Worm (Caenorhabditis elegans): Measurements from ENCODE around the gene C42D4.3.

C42D4.3 gene

ce11 chrIV:7182818-7183217, 3.8 kb downstream of the C42D4.3 start:
- no peak for TF ChIP-seq zip-4 (GFP tag; optimal IDR thresholded peaks at IDR 0.05)
- no peak for TF ChIP-seq fkh-4 (tag; optimal IDR thresholded peaks at IDR 0.05; ENCODE audit: borderline replicate concordance)
- no peak for TF ChIP-seq swsn-7 (tag; optimal IDR thresholded peaks at IDR 0.05)
- no peak for TF ChIP-seq nhr-237 (tag; optimal IDR thresholded peaks at IDR 0.05)
- no peak for TF ChIP-seq rnt-1 (tag; optimal IDR thresholded peaks at IDR 0.05)
- no peak for TF ChIP-seq ceh-82 (tag; optimal IDR thresholded peaks at IDR 0.05)
- no peak for TF ChIP-seq xbp-1 (tag; optimal IDR thresholded peaks at IDR 0.05)
- no peak for TF ChIP-seq lin-15B (tag; optimal IDR thresholded peaks at IDR 0.05)
- TF ChIP-seq nhr-71 (tag; optimal IDR thresholded peaks at IDR 0.05) = no peak
- no peak for TF ChIP-seq mdl-1 (tag; optimal IDR thresholded peaks at IDR 0.05)
- no peak for TF ChIP-seq elt-3 (tag; optimal IDR thresholded peaks at IDR 0.05)

- TF ChIP-seq ceh-63 (GFP tag; optimal IDR thresholded peaks at IDR 0.05) (no peak), nhr-90 (tag; optimal IDR thresholded peaks at IDR 0.05; ENCODE audit: poor library complexity) (no peak), blmp-1 (tag; optimal IDR thresholded peaks at IDR 0.05) (no peak), C34B4.2 (tag; optimal IDR thresholded peaks at IDR 0.05) (no peak), sptf-1 (tag; optimal IDR thresholded peaks at IDR 0.05) (no peak), egl-27 (tag; optimal IDR thresholded peaks at IDR 0.05) (no peak), ceh-8 (GFP tag; optimal IDR thresholded peaks at IDR 0.05) (no peak)
Measured at ce11 chrIV:7184597-7184996, 5.6 kb downstream of the C42D4.3 start, which contains the start of gene clec-179. TSS of gene clec-179 (minus strand) at chrIV:7184697.

- TF ChIP-seq lin-39 (tag; optimal IDR thresholded peaks at IDR 0.05) (no peak), unc-30 (tag; optimal IDR thresholded peaks at IDR 0.05) (no peak), lin-35 (GFP tag; optimal IDR thresholded peaks at IDR 0.05) (no peak), alr-1 (tag; optimal IDR thresholded peaks at IDR 0.05; ENCODE audit: borderline replicate concordance) (no peak), C34B4.2 (tag; optimal IDR thresholded peaks at IDR 0.05) (no peak), dsc-1 (tag; optimal IDR thresholded peaks at IDR 0.05) (no peak), unc-98 (GFP tag; IDR thresholded peaks at IDR 0.05) (no peak), fkh-4 (tag; optimal IDR thresholded peaks at IDR 0.05; ENCODE audit: borderline replicate concordance) (no peak)
Measured at ce11 chrIV:7186756-7187155, 7.7 kb downstream of the C42D4.3 start, which contains the start of gene str-249. TSS of gene str-249 (minus strand) at chrIV:7186856.

- TF ChIP-seq egl-27 (tag; optimal IDR thresholded peaks at IDR 0.05) = no peak
- TF ChIP-seq nhr-84 (tag; optimal IDR thresholded peaks at IDR 0.05) = no peak
- no peak for TF ChIP-seq fkh-8 (tag; optimal IDR thresholded peaks at IDR 0.05)
- no peak for TF ChIP-seq elt-2 (tag; optimal IDR thresholded peaks at IDR 0.05)
- TF ChIP-seq snpc-4 (tag; optimal IDR thresholded peaks at IDR 0.05) = no peak
- TF ChIP-seq lir-3 (tag; optimal IDR thresholded peaks at IDR 0.05; ENCODE audit: poor library complexity) = no peak
- TF ChIP-seq ceh-82 (tag; optimal IDR thresholded peaks at IDR 0.05) = no peak
- no peak for TF ChIP-seq elt-3 (tag; optimal IDR thresholded peaks at IDR 0.05)
- no peak for TF ChIP-seq pax-3 (tag; optimal IDR thresholded peaks at IDR 0.05)
- no peak for TF ChIP-seq sup-37 (GFP tag; optimal IDR thresholded peaks at IDR 0.05)
- no peak for TF ChIP-seq sox-4 (tag; optimal IDR thresholded peaks at IDR 0.05)
- no peak for TF ChIP-seq alr-1 (tag; optimal IDR thresholded peaks at IDR 0.05; ENCODE audit: borderline replicate concordance)
- no peak for TF ChIP-seq F16B12.6 (tag; optimal IDR thresholded peaks at IDR 0.05)
Measured at ce11 chrIV:7188030-7188429, 9.0 kb downstream of the C42D4.3 start, which contains the start of gene C42D4.13. TSS of gene C42D4.13 (minus strand) at chrIV:7188130.
